Worm (Caenorhabditis elegans) whole organism, midembryonic: ENCODE measurements around the gene R13A1.10.

Experiments
- T22C8.4 ChIP-seq: fragments of 200-800 bp; sonication (Bioruptor generic); IDR thresholded peaks from 2 replicates; pipeline ENCODE4 v1.3.6; 2022; ENCODE audit warnings: missing genetic modification characterization, missing compliant biosample characterization
- cog-1 ChIP-seq: sonication (generic microtip); optimal IDR thresholded peaks from 2 replicates; lab custom pipeline; 2016; ENCODE audit warnings: missing genetic modification characterization, missing compliant biosample characterization
- flt-1 ChIP-seq: fragments of 200-800 bp; sonication (Bioruptor generic); IDR thresholded peaks from 2 replicates; pipeline ENCODE4 v1.3.6; 2022; ENCODE audit warnings: missing genetic modification characterization, missing compliant biosample characterization
- klf-2 ChIP-seq: fragments of 200-800 bp; sonication (Bioruptor generic); conservative IDR thresholded peaks from 2 replicates; pipeline ENCODE4 v1.3.6; 2022; ENCODE audit warnings: missing genetic modification reagents, missing genetic modification characterization, missing compliant biosample characterization
- med-1 ChIP-seq: sonication (generic microtip); optimal IDR thresholded peaks from 2 replicates; lab custom pipeline; 2017; ENCODE audit warnings: missing genetic modification characterization, mild to moderate bottlenecking, missing compliant biosample characterization, antibody characterized with exemption, missing genetic modification reagents; ENCODE audit not compliant: insufficient read depth
- ref-1 ChIP-seq: fragments of 200-800 bp; sonication (Bioruptor generic); conservative IDR thresholded peaks from 2 replicates; pipeline ENCODE4 v1.3.6; 2022; ENCODE audit warnings: missing genetic modification reagents, missing genetic modification characterization, missing compliant biosample characterization
- tab-1 ChIP-seq: fragments of 200-800 bp; sonication (Bioruptor generic); IDR thresholded peaks from 2 replicates; pipeline ENCODE4 v1.3.6; 2022; ENCODE audit warnings: missing genetic modification characterization, missing compliant biosample characterization
- ztf-23 ChIP-seq: fragments of 200-800 bp; sonication (Bioruptor generic); IDR thresholded peaks from 2 replicates; pipeline ENCODE4 v1.3.6; 2022; ENCODE audit warnings: missing genetic modification reagents, missing genetic modification characterization, missing compliant biosample characterization
- ztf-29 ChIP-seq: fragments of 200-800 bp; sonication (Bioruptor generic); IDR thresholded peaks from 2 replicates; pipeline ENCODE4 v1.3.6; 2022; ENCODE audit warnings: missing genetic modification reagents, missing genetic modification characterization, missing compliant biosample characterization

The R13A1.10 gene

ce11 chrIV:7205969-7206368 lies 21.0 kb downstream of the R13A1.10 start, which contains the start of gene kcc-1:
kcc-1 (plus strand) TSS chrIV:7206269.
- TF ChIP-seq cog-1 (tag; lab: Kevin White, UChicago): no peak
- no peak for TF ChIP-seq ref-1 (GFP tag; lab: Robert Waterston, UW)
- TF ChIP-seq klf-2 (GFP tag; lab: Robert Waterston, UW): no peak
- TF ChIP-seq ztf-23 (GFP tag; lab: Robert Waterston, UW): no peak
- no peak for TF ChIP-seq med-1
- TF ChIP-seq ztf-29 (GFP tag; lab: Robert Waterston, UW): no peak

DNA sequence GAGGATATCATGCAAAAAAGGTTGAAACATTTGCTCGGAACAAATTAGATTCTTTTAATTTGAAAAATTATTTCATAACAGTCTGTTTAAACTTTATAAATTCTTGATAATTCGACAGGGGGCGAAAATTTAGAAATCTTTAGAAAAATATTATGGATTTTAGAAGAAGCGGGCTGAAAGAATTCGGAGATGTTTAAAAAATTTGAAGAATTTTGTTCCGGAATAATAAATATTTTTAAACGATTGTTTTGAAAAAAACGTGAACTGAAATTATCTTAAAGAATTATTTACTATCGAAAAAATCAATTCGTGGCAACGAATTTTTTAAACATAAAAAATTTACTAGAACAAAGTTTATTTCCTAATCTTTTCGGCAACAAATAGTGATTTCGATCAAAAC lies 23.3 kb downstream of the R13A1.10 start, which contains the start of gene R13A1.3:
TSS of gene R13A1.3 (plus strand) at position 301 of the 400 bp plus-strand sequence.
- TF ChIP-seq tab-1: no peak
- TF ChIP-seq T22C8.4 (GFP tag; lab: Robert Waterston, UW): no peak
- TF ChIP-seq klf-2 (GFP tag; lab: Robert Waterston, UW): no peak
- TF ChIP-seq ref-1 (GFP tag; lab: Robert Waterston, UW): no peak
- no peak for TF ChIP-seq med-1
- no peak for TF ChIP-seq ztf-29 (GFP tag; lab: Robert Waterston, UW)
- no peak for TF ChIP-seq ztf-23 (GFP tag; lab: Robert Waterston, UW)
- no peak for TF ChIP-seq cog-1 (tag; lab: Kevin White, UChicago)
- no peak for TF ChIP-seq flt-1 (GFP tag; lab: Robert Waterston, UW)

DNA sequence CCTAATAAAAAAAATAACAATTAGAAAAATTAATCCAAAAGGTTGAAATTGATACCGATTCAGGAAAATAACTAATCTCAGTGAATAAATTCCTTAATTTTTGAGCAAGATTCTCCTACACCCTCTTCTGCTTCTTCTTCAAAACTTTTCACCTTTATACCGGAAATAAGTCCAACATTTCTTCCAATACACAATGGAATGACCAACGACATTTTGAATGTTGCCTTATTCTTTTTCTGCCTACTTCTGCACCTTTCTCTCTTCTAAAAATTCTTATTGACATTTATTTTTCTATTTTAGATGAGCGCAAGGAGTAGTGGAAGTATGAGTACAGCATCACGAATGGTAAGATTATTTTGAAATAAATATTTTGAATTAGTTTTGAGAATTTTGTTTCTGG lies 30.1 kb downstream of the R13A1.10 start, which contains the start of gene unc-8:
TSS of gene unc-8 (plus strand) at position 301 of the 400 bp plus-strand sequence.
- TF ChIP-seq T22C8.4 (GFP tag; lab: Robert Waterston, UW): no peak
- TF ChIP-seq med-1: no peak
- no peak for TF ChIP-seq cog-1 (tag; lab: Kevin White, UChicago)
- no peak for TF ChIP-seq ztf-23 (GFP tag; lab: Robert Waterston, UW)
- TF ChIP-seq flt-1 (GFP tag; lab: Robert Waterston, UW): no peak
- TF ChIP-seq tab-1: no peak
- TF ChIP-seq ztf-29 (GFP tag; lab: Robert Waterston, UW): no peak
- no peak for TF ChIP-seq klf-2 (GFP tag; lab: Robert Waterston, UW)
- TF ChIP-seq ref-1 (GFP tag; lab: Robert Waterston, UW): no peak

ce11 chrIV:7195734-7196133 lies 31.2 kb downstream of the R13A1.10 start, which contains the start of gene best-16:
best-16 (minus strand) TSS chrIV:7195834.
- TF ChIP-seq tab-1 (no peak), T22C8.4 (GFP tag; lab: Robert Waterston, UW) (no peak), ref-1 (GFP tag; lab: Robert Waterston, UW) (no peak), ztf-29 (GFP tag; lab: Robert Waterston, UW) (no peak), flt-1 (GFP tag; lab: Robert Waterston, UW) (no peak), med-1 (no peak), cog-1 (tag; lab: Kevin White, UChicago) (no peak), klf-2 (GFP tag; lab: Robert Waterston, UW) (no peak), ztf-23 (GFP tag; lab: Robert Waterston, UW) (no peak)

ce11 chrIV:7191745-7192144 lies 35.2 kb downstream of the R13A1.10 start, which contains the start of gene R13A1.5:
R13A1.5 (minus strand) TSS chrIV:7191845.
- TF ChIP-seq med-1 (no peak), ztf-23 (GFP tag; lab: Robert Waterston, UW) (no peak), klf-2 (GFP tag; lab: Robert Waterston, UW) (no peak), ref-1 (GFP tag; lab: Robert Waterston, UW) (no peak), flt-1 (GFP tag; lab: Robert Waterston, UW) (no peak), cog-1 (tag; lab: Kevin White, UChicago) (no peak), tab-1 (no peak), ztf-29 (GFP tag; lab: Robert Waterston, UW) (no peak), T22C8.4 (GFP tag; lab: Robert Waterston, UW) (no peak)

ce11 chrIV:7190409-7190808 lies 36.6 kb downstream of the R13A1.10 start:
- no peak for TF ChIP-seq cog-1 (tag; lab: Kevin White, UChicago)

ce11 chrIV:7188528-7189422 lies 38.2 kb downstream of the R13A1.10 start, which contains the start of gene srlf-7:
srlf-7 (plus strand) TSS chrIV:7189287.
- no peak for TF ChIP-seq med-1
- no peak for TF ChIP-seq ztf-29 (GFP tag; lab: Robert Waterston, UW)
- no peak for TF ChIP-seq cog-1 (tag; lab: Kevin White, UChicago)
- no peak for TF ChIP-seq T22C8.4 (GFP tag; lab: Robert Waterston, UW)
- TF ChIP-seq flt-1 (GFP tag; lab: Robert Waterston, UW): no peak
- no peak for TF ChIP-seq ztf-23 (GFP tag; lab: Robert Waterston, UW)

- TF ChIP-seq cog-1 (tag; lab: Kevin White, UChicago): no peak
- no peak for TF ChIP-seq klf-2 (GFP tag; lab: Robert Waterston, UW)
- TF ChIP-seq tab-1: no peak
- TF ChIP-seq ref-1 (GFP tag; lab: Robert Waterston, UW): no peak
- TF ChIP-seq ztf-29 (GFP tag; lab: Robert Waterston, UW): no peak
- no peak for TF ChIP-seq ztf-23 (GFP tag; lab: Robert Waterston, UW)
- no peak for TF ChIP-seq T22C8.4 (GFP tag; lab: Robert Waterston, UW)
- TF ChIP-seq med-1: no peak
- no peak for TF ChIP-seq flt-1 (GFP tag; lab: Robert Waterston, UW)
Observed at ce11 chrIV:7188030-7188429, 38.9 kb downstream of the R13A1.10 start, which contains the start of gene C42D4.13. C42D4.13 (minus strand) TSS chrIV:7188130.

ce11 chrIV:7186756-7187155 lies 40.2 kb downstream of the R13A1.10 start, which contains the start of gene str-249:
str-249 (minus strand) TSS chrIV:7186856.
- TF ChIP-seq T22C8.4 (GFP tag; lab: Robert Waterston, UW) (no peak), ref-1 (GFP tag; lab: Robert Waterston, UW) (no peak), tab-1 (no peak), klf-2 (GFP tag; lab: Robert Waterston, UW) (no peak), cog-1 (tag; lab: Kevin White, UChicago) (no peak), ztf-23 (GFP tag; lab: Robert Waterston, UW) (no peak), med-1 (no peak), flt-1 (GFP tag; lab: Robert Waterston, UW) (no peak)
